Fruit fly (Drosophila melanogaster): ENCODE results near the gene Sirt4.
A peak's percentile ranks its signal among the peaks of the same experiment; 100 is the strongest.

The Sirt4 gene

DNA sequence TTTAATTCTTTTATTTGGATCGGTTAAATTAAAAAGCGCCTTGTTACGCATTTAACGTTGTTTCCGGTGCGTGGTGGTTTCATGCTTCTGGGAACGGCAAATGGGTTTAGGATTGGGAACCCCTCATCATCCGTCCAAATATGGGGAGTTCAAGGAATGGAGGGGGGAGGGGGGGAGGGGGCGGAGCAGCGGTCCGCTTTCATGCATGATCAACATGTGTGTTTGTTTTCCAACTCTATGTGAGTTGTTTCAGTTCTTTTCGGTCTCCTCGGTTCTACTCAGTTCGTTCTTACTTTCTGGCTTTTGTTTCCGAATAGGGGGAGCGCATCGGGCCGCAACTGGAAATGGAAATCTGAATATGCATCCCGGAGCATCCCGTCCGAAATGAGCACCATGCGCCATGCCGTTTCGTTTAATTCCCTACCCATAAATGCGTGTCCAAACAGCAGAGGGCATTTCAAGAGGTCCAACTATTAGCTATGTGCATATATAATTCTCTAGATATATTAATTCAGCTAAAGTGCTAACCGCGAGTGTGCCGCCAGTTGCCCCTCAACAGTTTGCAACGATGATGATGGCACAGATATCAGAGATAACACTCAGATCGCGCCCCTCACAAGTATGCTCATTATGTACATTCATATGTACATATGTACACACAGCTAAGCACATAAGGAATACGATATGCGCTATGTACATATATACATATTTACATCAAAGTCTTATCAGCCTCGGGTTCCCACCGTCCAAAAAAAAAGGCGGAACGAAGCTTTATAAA is 11.8 kb upstream of the Sirt4 start:
- TF ChIP-seq cic (GFP tag; optimal IDR thresholded peaks at IDR 0.05) (no peak), CG7101 (tag; optimal IDR thresholded peaks at IDR 0.05) (peak; percentile 85), ovo (GFP tag; optimal IDR thresholded peaks at IDR 0.05) (peak; percentile 98), Hr96 (GFP tag; optimal IDR thresholded peaks at IDR 0.05) (peak; percentile 67), CG1620 (GFP tag; optimal IDR thresholded peaks at IDR 0.05) (peak; percentile 76), CG7045 (GFP tag; optimal IDR thresholded peaks at IDR 0.05) (peak; percentile 4), CG11617 (GFP tag; optimal IDR thresholded peaks at IDR 0.05) (peak; percentile 52), CG5204 (GFP tag; optimal IDR thresholded peaks at IDR 0.05) (peak; percentile 13), CG12768 (GFP tag; optimal IDR thresholded peaks at IDR 0.05) (peak; percentile 12), CG14711 (tag; optimal IDR thresholded peaks at IDR 0.05) (peak; percentile 67), Crg-1 (GFP tag; optimal IDR thresholded peaks at IDR 0.05) (peak; percentile 78), tj (GFP tag; optimal IDR thresholded peaks at IDR 0.05) (no peak), Mnt (GFP tag; optimal IDR thresholded peaks at IDR 0.05) (peak; percentile 53), pad (GFP tag; optimal IDR thresholded peaks at IDR 0.05) (peak; percentile 64), toe (GFP tag; optimal IDR thresholded peaks at IDR 0.05) (peak; percentile 22), kay (GFP tag; ENCODE audit: borderline replicate concordance) (no peak)

- TF ChIP-seq cic (GFP tag; optimal IDR thresholded peaks at IDR 0.05) = no peak
- no peak for TF ChIP-seq CG12768 (GFP tag; optimal IDR thresholded peaks at IDR 0.05)
Measured at dm6 chrX:5676855-5677254, 11.1 kb upstream of the Sirt4 start.

DNA sequence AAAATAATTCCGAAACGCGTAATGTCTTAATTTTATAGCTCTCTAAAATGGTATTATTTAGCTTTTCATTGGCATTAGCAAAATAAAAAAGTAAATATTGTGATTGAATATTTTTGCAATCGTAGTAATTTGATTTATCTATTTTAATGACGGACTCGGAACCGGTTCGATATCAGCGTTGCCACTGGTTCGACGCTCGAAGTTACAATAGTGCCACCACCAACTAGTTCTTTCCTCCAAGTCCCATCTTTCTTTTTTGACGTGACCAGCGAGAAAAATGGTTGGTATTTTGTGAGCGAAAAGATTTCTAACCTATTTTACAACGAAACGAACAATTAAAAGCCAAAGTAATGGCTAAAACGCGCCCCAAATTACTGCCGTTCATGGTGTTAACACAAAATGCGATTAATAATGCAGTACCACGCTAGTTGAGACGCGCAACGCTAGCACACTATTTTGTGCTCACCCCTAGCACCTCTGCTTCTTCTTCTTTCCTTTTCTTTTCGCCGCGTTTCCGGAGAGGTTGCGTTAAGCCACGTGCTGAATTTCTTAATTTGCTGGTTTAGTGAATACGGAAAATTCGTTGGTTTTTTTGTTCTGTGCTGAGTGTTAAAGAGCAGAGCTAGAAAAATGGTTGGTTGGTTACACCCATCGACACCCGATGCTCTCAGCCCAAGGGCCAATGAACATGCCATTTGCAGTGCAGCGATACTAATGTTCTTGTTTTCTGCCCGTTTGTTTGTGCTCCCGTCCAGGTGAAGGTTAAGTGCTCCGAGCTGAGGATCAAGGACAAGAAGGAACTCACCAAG is 6.7 kb upstream of the Sirt4 start, which contains the start of gene RpL35:
Gene RpL35 (plus strand): TSS at position 159 of the 809 bp plus-strand sequence.
- peak; percentile 71 for TF ChIP-seq CG7101 (tag; optimal IDR thresholded peaks at IDR 0.05)
- no peak for TF ChIP-seq CG33017 (tag; optimal IDR thresholded peaks at IDR 0.05)
- peak; percentile 76 for TF ChIP-seq CG11617 (GFP tag; optimal IDR thresholded peaks at IDR 0.05)
- no peak for TF ChIP-seq CG5204 (GFP tag; optimal IDR thresholded peaks at IDR 0.05)
- peak; percentile 83 for TF ChIP-seq Hr96 (GFP tag; optimal IDR thresholded peaks at IDR 0.05)
- TF ChIP-seq cic (GFP tag; optimal IDR thresholded peaks at IDR 0.05) = no peak
- TF ChIP-seq CG14711 (tag; optimal IDR thresholded peaks at IDR 0.05) = peak; percentile 40
- peak; percentile 84 for TF ChIP-seq bab1 (GFP tag; optimal IDR thresholded peaks at IDR 0.05)
- TF ChIP-seq CG1620 (GFP tag; optimal IDR thresholded peaks at IDR 0.05) = peak; percentile 49
- peak; percentile 21 for TF ChIP-seq toe (GFP tag; optimal IDR thresholded peaks at IDR 0.05)
- peak; percentile 53 for TF ChIP-seq tj (GFP tag; optimal IDR thresholded peaks at IDR 0.05)
- TF ChIP-seq Mnt (GFP tag; optimal IDR thresholded peaks at IDR 0.05) = peak; percentile 96
- TF ChIP-seq Crg-1 (GFP tag; optimal IDR thresholded peaks at IDR 0.05) = peak; percentile 78
- no peak for TF ChIP-seq cnc (optimal IDR thresholded peaks at IDR 0.05)
- TF ChIP-seq pad (GFP tag; optimal IDR thresholded peaks at IDR 0.05) = peak; percentile 55
- peak; percentile 34 for TF ChIP-seq CG12768 (GFP tag; optimal IDR thresholded peaks at IDR 0.05)
- TF ChIP-seq ovo (GFP tag; optimal IDR thresholded peaks at IDR 0.05) = peak; percentile 45

DNA sequence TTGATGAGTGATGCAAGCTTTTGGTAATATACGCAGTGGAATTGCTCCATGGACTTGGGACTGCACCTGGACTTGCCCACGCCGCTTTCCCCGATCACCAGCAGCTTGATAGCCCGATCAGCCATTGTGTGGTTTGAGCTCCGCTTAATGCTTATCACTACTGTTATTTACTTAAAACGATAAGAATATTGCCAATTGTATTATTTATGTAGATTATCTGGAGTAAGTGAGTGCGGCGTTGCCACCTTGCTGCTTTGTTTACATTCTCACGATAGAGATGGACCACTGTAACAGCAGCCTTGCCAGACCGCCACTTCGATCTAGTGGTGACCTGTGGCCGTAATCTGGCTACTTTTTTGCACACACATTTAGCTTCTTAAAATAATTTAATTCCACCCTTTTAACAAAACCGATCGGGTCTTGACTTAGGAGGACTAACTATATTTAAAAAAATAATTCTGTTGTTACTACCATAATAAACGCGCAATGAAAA is 5.8 kb upstream of the Sirt4 start, which contains the start of gene Rab18:
Gene Rab18 (minus strand): TSS at position 276 of the 493 bp plus-strand sequence.
- TF ChIP-seq Mnt (GFP tag; optimal IDR thresholded peaks at IDR 0.05) = peak; percentile 72
- TF ChIP-seq Crg-1 (GFP tag; optimal IDR thresholded peaks at IDR 0.05) = peak; percentile 1
- TF ChIP-seq CG11617 (GFP tag; optimal IDR thresholded peaks at IDR 0.05) = no peak
- TF ChIP-seq pad (GFP tag; optimal IDR thresholded peaks at IDR 0.05) = no peak
- no peak for TF ChIP-seq CG33017 (tag; optimal IDR thresholded peaks at IDR 0.05)
- TF ChIP-seq CG7101 (tag; optimal IDR thresholded peaks at IDR 0.05) = peak; percentile 13
- peak; percentile 60 for TF ChIP-seq CG1620 (GFP tag; optimal IDR thresholded peaks at IDR 0.05)
- no peak for TF ChIP-seq CG14711 (tag; optimal IDR thresholded peaks at IDR 0.05)
- TF ChIP-seq CG12768 (GFP tag; optimal IDR thresholded peaks at IDR 0.05) = peak; percentile 62
- peak; percentile 63 for TF ChIP-seq toe (GFP tag; optimal IDR thresholded peaks at IDR 0.05)
- TF ChIP-seq ovo (GFP tag; optimal IDR thresholded peaks at IDR 0.05) = peak; percentile 23
- TF ChIP-seq cic (GFP tag; optimal IDR thresholded peaks at IDR 0.05) = no peak
- peak; percentile 16 for TF ChIP-seq bab1 (GFP tag; optimal IDR thresholded peaks at IDR 0.05)
- TF ChIP-seq cnc (optimal IDR thresholded peaks at IDR 0.05) = no peak

dm6 chrX:5664222-5664621 is 1.5 kb downstream of the Sirt4 start:
- TF ChIP-seq bab1 (GFP tag; optimal IDR thresholded peaks at IDR 0.05) (no peak), pad (GFP tag; optimal IDR thresholded peaks at IDR 0.05) (peak; percentile 4), cnc (optimal IDR thresholded peaks at IDR 0.05) (no peak), Hr96 (GFP tag; optimal IDR thresholded peaks at IDR 0.05) (no peak), Mnt (GFP tag; optimal IDR thresholded peaks at IDR 0.05) (peak; percentile 33)

dm6 chrX:5662761-5663160 is 3.0 kb downstream of the Sirt4 start, which contains the start of gene OtopLc:
TSS of gene OtopLc (minus strand) at chrX:5662861.
- TF ChIP-seq CG12768 (GFP tag; optimal IDR thresholded peaks at IDR 0.05) = no peak
- no peak for TF ChIP-seq ovo (GFP tag; optimal IDR thresholded peaks at IDR 0.05)
- TF ChIP-seq CG7045 (GFP tag; optimal IDR thresholded peaks at IDR 0.05) = no peak
- no peak for TF ChIP-seq Clk (GFP tag; optimal IDR thresholded peaks at IDR 0.05)
- no peak for TF ChIP-seq cic (GFP tag; optimal IDR thresholded peaks at IDR 0.05)
- no peak for TF ChIP-seq kay (GFP tag; ENCODE audit: borderline replicate concordance)
- no peak for TF ChIP-seq toe (GFP tag; optimal IDR thresholded peaks at IDR 0.05)
- no peak for TF ChIP-seq CG11617 (GFP tag; optimal IDR thresholded peaks at IDR 0.05)
- TF ChIP-seq pad (GFP tag; optimal IDR thresholded peaks at IDR 0.05) = no peak
- no peak for TF ChIP-seq CG14711 (tag; optimal IDR thresholded peaks at IDR 0.05)
- no peak for TF ChIP-seq tj (GFP tag; optimal IDR thresholded peaks at IDR 0.05)
- TF ChIP-seq Mnt (GFP tag; optimal IDR thresholded peaks at IDR 0.05) = no peak
- TF ChIP-seq Crg-1 (GFP tag; optimal IDR thresholded peaks at IDR 0.05) = no peak
- TF ChIP-seq CG5204 (GFP tag; optimal IDR thresholded peaks at IDR 0.05) = no peak

All from whole organism, adult.